Worm (Caenorhabditis elegans): ENCODE measurements around the gene F59E12.3.

ce11 chrII:5596247-5596646 lies 41.9 kb upstream of the F59E12.3 start, which contains the start of gene C17G10.1:
- TF ChIP-seq tbx-2 (tag; optimal IDR thresholded peaks at IDR 0.05) (no peak), pqm-1 (tag; optimal IDR thresholded peaks at IDR 0.05) (no peak), rnt-1 (tag; optimal IDR thresholded peaks at IDR 0.05) (no peak), nhr-232 (tag; optimal IDR thresholded peaks at IDR 0.05) (no peak), dmd-4 (tag; optimal IDR thresholded peaks at IDR 0.05; ENCODE audit: borderline replicate concordance) (no peak), nhr-11 (tag; optimal IDR thresholded peaks at IDR 0.05) (no peak)

Measured in whole organism, late embryonic.